Worm (Caenorhabditis elegans) whole organism, young adult: ENCODE results near the gene C17H12.5.

ENCODE experiments used
- F33H1.4 ChIP-seq: fragments of 200-800 bp; sonication (Bioruptor generic); IDR thresholded peaks from 2 replicates; pipeline ENCODE4 v1.3.6; 2022; ENCODE audit warnings: missing genetic modification reagents, missing genetic modification characterization, missing compliant biosample characterization
- F52B5.7 ChIP-seq: sonication (generic microtip); optimal IDR thresholded peaks from 2 replicates; lab custom pipeline; 2016; ENCODE audit warnings: mild to moderate bottlenecking, missing genetic modification characterization, missing compliant biosample characterization
- F57A8.1 ChIP-seq: fragments of 200-800 bp; sonication (Bioruptor generic); optimal IDR thresholded peaks from 2 replicates; lab custom pipeline; 2018; ENCODE audit warnings: mild to moderate bottlenecking, missing genetic modification characterization, moderate library complexity, missing compliant biosample characterization
- T07F8.4 ChIP-seq: sonication (generic microtip); optimal IDR thresholded peaks from 2 replicates; lab custom pipeline; 2016; ENCODE audit warnings: mild to moderate bottlenecking, missing genetic modification characterization, moderate library complexity, missing compliant biosample characterization
- akir-1 ChIP-seq: fragments of 200-800 bp; sonication (Bioruptor generic); optimal IDR thresholded peaks from 2 replicates; lab custom pipeline; 2018; ENCODE audit warnings: mild to moderate bottlenecking, missing genetic modification characterization, moderate library complexity, missing compliant biosample characterization
- atf-7 ChIP-seq: sonication (generic microtip); optimal IDR thresholded peaks from 2 replicates; lab custom pipeline; 2017; ENCODE audit warnings: mild to moderate bottlenecking, missing genetic modification characterization, missing compliant biosample characterization
- ceh-40 ChIP-seq: fragments of 200-800 bp; sonication (Bioruptor generic); IDR thresholded peaks from 2 replicates; pipeline ENCODE4 v1.3.6; 2022; ENCODE audit warnings: missing genetic modification characterization, missing compliant biosample characterization
- egl-18 ChIP-seq: fragments of 200-800 bp; sonication (Bioruptor generic); IDR thresholded peaks from 2 replicates; pipeline ENCODE4 v1.3.6; 2022; ENCODE audit warnings: missing genetic modification reagents, missing genetic modification characterization, missing compliant biosample characterization
- hmg-20 ChIP-seq: fragments of 200-800 bp; sonication (Bioruptor generic); IDR thresholded peaks from 2 replicates; pipeline ENCODE4 v1.3.6; 2022; ENCODE audit warnings: missing genetic modification reagents, missing genetic modification characterization, missing compliant biosample characterization
- lag-1 ChIP-seq: fragments of 200-800 bp; sonication (Bioruptor generic); IDR thresholded peaks from 2 replicates; pipeline ENCODE4 v1.3.6; 2022; ENCODE audit warnings: missing genetic modification reagents, missing genetic modification characterization, missing compliant biosample characterization
- lir-1 ChIP-seq: fragments of 200-800 bp; sonication (Bioruptor generic); conservative IDR thresholded peaks from 2 replicates; pipeline ENCODE4 v1.3.6; 2022; ENCODE audit warnings: missing genetic modification reagents, missing genetic modification characterization, missing compliant biosample characterization
- sea-2 ChIP-seq: fragments of 200-800 bp; sonication (Bioruptor generic); IDR thresholded peaks from 2 replicates; pipeline ENCODE4 v1.3.6; 2022; ENCODE audit warnings: missing genetic modification characterization, missing compliant biosample characterization
- snpc-4 ChIP-seq, 5 experiments: fragments of 150-350 bp in 1 of 5; sonication (generic microtip) in 4 of 5; optimal IDR thresholded peaks; 2 replicates each; lab custom pipeline; 2014 to 2018; ENCODE audit warnings: missing genetic modification characterization in 5 of 5, missing biosample characterization in 3 of 5, antibody characterized with exemption in 2 of 5, mild to moderate bottlenecking in 2 of 5, missing compliant biosample characterization in 2 of 5, missing genotype in 2 of 5, moderate library complexity in 2 of 5, missing genetic modification reagents in 1 of 5

ce11 chrIV:6770407-6770883 lies 47.0 kb downstream of the C17H12.5 start, which contains the start of gene anat-1:
- TF ChIP-seq ceh-40 (GFP tag; lab: Robert Waterston, UW), result no peak
- no peak for TF ChIP-seq F52B5.7 (tag; lab: Kevin White, UChicago)
- TF ChIP-seq lag-1 (GFP tag; lab: Robert Waterston, UW), result no peak
- TF ChIP-seq egl-18 (GFP tag; lab: Robert Waterston, UW), result no peak
- TF ChIP-seq hmg-20 (GFP tag; lab: Robert Waterston, UW), result no peak
- TF ChIP-seq atf-7, result no peak
- no peak for TF ChIP-seq F57A8.1 (GFP tag; lab: Kevin White, UChicago)
- no peak for TF ChIP-seq sea-2 (GFP tag; lab: Robert Waterston, UW)
- no peak for TF ChIP-seq snpc-4 (GFP tag; optimal IDR thresholded peaks at IDR 0.05; lab: Kevin White, UChicago)
- TF ChIP-seq snpc-4 (tag; optimal IDR thresholded peaks at IDR 0.05; lab: Kevin White, UChicago), result no peak
- no peak for TF ChIP-seq F33H1.4
- no peak for TF ChIP-seq T07F8.4 (tag; lab: Kevin White, UChicago)
- no peak for TF ChIP-seq akir-1 (GFP tag; lab: Kevin White, UChicago)
- TF ChIP-seq lir-1 (GFP tag; lab: Robert Waterston, UW), result no peak
